Worm (Caenorhabditis elegans) whole organism, L4 larva: Measurements from ENCODE around the gene K11H12.8.

Source experiments
- Y48G9A.11 ChIP-seq: fragments of 200-800 bp; sonication (Bioruptor generic); IDR thresholded peaks from 2 replicates; pipeline ENCODE4 v1.3.6; 2022; ENCODE audit warnings: missing genetic modification reagents, missing genetic modification characterization, missing compliant biosample characterization
- ceh-82 ChIP-seq: sonication (generic microtip); optimal IDR thresholded peaks from 2 replicates; lab custom pipeline; 2017; ENCODE audit warnings: missing biosample characterization, missing genetic modification characterization
- cey-2 ChIP-seq: sonication (generic microtip); optimal IDR thresholded peaks from 3 replicates; lab custom pipeline; 2017; ENCODE audit warnings: missing genetic modification characterization, mild to moderate bottlenecking, missing compliant biosample characterization, antibody characterized with exemption, borderline replicate concordance; ENCODE audit not compliant: insufficient read depth
- fkh-10 ChIP-seq: fragments of 150-350 bp; optimal IDR thresholded peaks from 2 replicates; lab custom pipeline; 2014; ENCODE audit warnings: missing biosample characterization, missing genetic modification reagents, missing genetic modification characterization
- jun-1 ChIP-seq: fragments of 150-350 bp; optimal IDR thresholded peaks from 2 replicates; lab custom pipeline; 2014; ENCODE audit warnings: missing biosample characterization, missing genetic modification reagents, missing genetic modification characterization
- nhr-25 ChIP-seq: sonication (generic microtip); optimal IDR thresholded peaks from 2 replicates; lab custom pipeline; 2017; ENCODE audit warnings: missing genetic modification characterization, mild to moderate bottlenecking, missing compliant biosample characterization, antibody characterized with exemption, moderate library complexity, borderline replicate concordance; ENCODE audit not compliant: insufficient read depth
- snpc-1.2 ChIP-seq: fragments of 200-800 bp; sonication (Bioruptor generic); IDR thresholded peaks from 2 replicates; pipeline ENCODE4 v1.3.6; 2022; ENCODE audit warnings: missing genetic modification reagents, missing genetic modification characterization, missing compliant biosample characterization
- snpc-4 ChIP-seq: fragments of 150-350 bp; optimal IDR thresholded peaks from 2 replicates; lab custom pipeline; 2014; ENCODE audit warnings: missing biosample characterization, missing genetic modification characterization
- ztf-11 ChIP-seq: fragments of 150-350 bp; optimal IDR thresholded peaks from 2 replicates; lab custom pipeline; 2014; ENCODE audit warnings: missing biosample characterization, missing genetic modification characterization

DNA sequence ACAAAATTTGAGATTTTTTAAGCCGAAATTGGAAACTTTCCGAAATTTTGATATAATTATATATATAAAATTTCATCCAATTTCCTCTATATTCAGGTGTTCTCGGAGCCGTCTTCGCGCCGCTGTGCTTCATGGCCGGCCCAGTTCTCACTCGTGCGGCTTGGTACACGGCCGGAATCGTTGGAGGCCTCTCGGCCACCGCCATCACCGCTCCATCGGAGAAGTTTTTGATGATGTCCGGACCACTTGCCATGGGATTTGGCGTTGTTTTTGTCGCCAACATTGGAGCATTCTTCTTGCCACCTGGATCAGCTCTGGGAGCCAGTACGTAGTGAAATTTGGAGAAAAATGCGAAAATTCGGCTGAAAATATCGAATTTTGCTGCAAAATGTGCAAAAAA is 1.9 kb downstream of the K11H12.8 start:
- no peak for TF ChIP-seq cey-2
- no peak for TF ChIP-seq nhr-25 (tag; lab: Kevin White, UChicago)
- TF ChIP-seq snpc-1.2 = no peak
- no peak for TF ChIP-seq fkh-10 (GFP tag; lab: Kevin White, UChicago)
- TF ChIP-seq Y48G9A.11 (GFP tag; lab: Robert Waterston, UW) = no peak
- no peak for TF ChIP-seq jun-1 (tag; lab: Kevin White, UChicago)
- TF ChIP-seq ceh-82 (tag; lab: Kevin White, UChicago) = no peak
- TF ChIP-seq ztf-11 (tag; lab: Kevin White, UChicago) = no peak
- no peak for TF ChIP-seq snpc-4 (tag; lab: Kevin White, UChicago)
